Worm (Caenorhabditis elegans): ENCODE measurements around the gene spp-19.

The spp-19 gene

DNA sequence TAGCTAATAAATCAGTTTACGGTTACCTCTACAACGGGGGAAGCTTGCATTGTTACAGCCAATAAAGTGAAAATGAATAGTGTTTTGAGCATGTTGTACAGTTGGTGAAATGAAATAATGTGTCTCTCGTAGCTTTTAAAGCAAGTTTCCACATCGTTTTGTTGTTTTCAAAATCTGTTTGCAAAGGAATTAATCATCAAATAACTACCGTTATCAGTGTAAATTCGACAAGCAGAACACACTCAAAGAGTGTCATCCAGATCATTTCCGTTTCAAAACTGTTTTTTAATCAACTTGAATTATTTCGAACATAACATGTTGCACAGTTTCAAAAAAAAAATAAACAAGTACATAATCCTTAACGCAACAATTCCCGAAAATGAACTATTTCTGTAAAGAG, 4.5 kb downstream of the spp-19 start, which contains the start of gene spp-27:
Gene spp-27 (minus strand): TSS at position 101 of the 400 bp plus-strand sequence.
- TF ChIP-seq gmeb-1 (tag; optimal IDR thresholded peaks at IDR 0.05), result no peak
- TF ChIP-seq ZK546.5 (tag; optimal IDR thresholded peaks at IDR 0.05), result no peak
- TF ChIP-seq ztf-4 (tag; optimal IDR thresholded peaks at IDR 0.05), result no peak
- TF ChIP-seq Y55F3AM.14 (GFP tag; optimal IDR thresholded peaks at IDR 0.05), result no peak
- no peak for TF ChIP-seq zag-1 (tag; optimal IDR thresholded peaks at IDR 0.05)
- TF ChIP-seq alr-1 (tag; optimal IDR thresholded peaks at IDR 0.05), result no peak
- no peak for TF ChIP-seq skn-1 (tag; optimal IDR thresholded peaks at IDR 0.05)
- no peak for TF ChIP-seq nhr-23 (tag; optimal IDR thresholded peaks at IDR 0.05)

DNA sequence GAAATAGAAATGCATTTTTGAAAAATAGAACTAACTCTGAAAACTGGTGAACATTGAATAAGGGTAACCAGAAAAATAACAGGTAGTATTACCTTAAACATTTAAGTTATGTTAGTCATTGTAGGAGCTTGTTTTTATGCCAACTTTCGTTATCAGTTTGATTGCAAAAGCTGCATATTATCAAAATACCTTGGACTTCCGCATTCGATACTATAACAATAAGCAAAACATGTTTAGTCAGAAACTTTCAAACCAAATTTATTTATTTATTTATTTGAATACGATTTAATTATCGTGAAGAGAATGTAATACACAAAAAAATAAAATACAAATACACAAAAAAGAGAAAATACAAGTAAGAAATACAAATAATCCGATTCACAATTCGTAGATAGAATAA, 7.2 kb downstream of the spp-19 start, which contains the start of gene K04A8.19:
Gene K04A8.19 (minus strand): TSS at position 101 of the 400 bp plus-strand sequence.
- TF ChIP-seq C34F6.9 (tag; optimal IDR thresholded peaks at IDR 0.05) (no peak), nhr-23 (tag; optimal IDR thresholded peaks at IDR 0.05) (no peak), unc-39 (tag; optimal IDR thresholded peaks at IDR 0.05) (no peak), nhr-10 (tag; optimal IDR thresholded peaks at IDR 0.05) (no peak), dmd-4 (tag; optimal IDR thresholded peaks at IDR 0.05) (no peak), gmeb-1 (tag; optimal IDR thresholded peaks at IDR 0.05) (no peak), ztf-4 (tag; optimal IDR thresholded peaks at IDR 0.05) (no peak), nhr-129 (tag; optimal IDR thresholded peaks at IDR 0.05) (no peak), nhr-11 (tag; optimal IDR thresholded peaks at IDR 0.05) (no peak), ceh-82 (tag; optimal IDR thresholded peaks at IDR 0.05) (no peak)

DNA sequence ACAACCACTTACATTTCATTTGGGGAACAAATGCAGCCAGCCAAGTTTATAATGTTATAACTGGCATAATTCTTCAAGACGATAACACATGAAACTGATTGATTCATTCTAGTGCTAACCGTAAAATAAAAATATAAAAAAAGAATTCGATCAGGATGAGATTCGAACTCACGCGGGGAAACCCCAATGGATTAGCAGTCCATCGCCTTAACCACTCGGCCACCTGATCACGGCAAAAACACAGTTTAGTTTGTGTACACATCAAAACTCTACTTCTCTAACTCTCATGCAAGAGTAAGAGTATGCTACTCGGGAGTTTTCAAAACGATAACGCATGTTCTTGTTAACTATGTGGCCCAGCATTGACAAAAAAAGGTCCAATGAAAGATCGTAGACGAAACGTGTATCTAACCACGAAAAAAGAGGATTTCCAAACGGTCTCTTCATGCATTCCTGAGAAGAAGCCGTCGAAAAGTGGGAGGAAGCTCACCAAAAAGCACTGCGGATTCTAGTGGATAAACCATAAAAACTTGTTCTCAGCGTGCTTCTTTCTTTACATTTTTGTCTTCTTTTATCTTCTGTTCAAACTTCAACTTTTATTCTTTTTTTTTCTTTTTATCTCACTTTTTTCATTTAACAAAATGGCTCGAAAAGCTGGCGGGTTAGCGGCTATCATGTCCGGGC, 9.6 kb downstream of the spp-19 start, which contains the start of gene twk-10:
Gene twk-10 (plus strand): TSS at position 634 of the 684 bp plus-strand sequence.
- peak; percentile 59 for TF ChIP-seq fos-1 (tag; optimal IDR thresholded peaks at IDR 0.05)
- TF ChIP-seq C34F6.9 (tag; optimal IDR thresholded peaks at IDR 0.05), result peak; percentile 18
- no peak for TF ChIP-seq unc-55 (GFP tag; optimal IDR thresholded peaks at IDR 0.05)
- peak; percentile 54 for TF ChIP-seq nhr-129 (tag; optimal IDR thresholded peaks at IDR 0.05)
- peak; percentile 43 for TF ChIP-seq sma-9 (GFP tag; optimal IDR thresholded peaks at IDR 0.05)
- no peak for TF ChIP-seq sma-9 (tag; optimal IDR thresholded peaks at IDR 0.05)
- peak; percentile 19 for TF ChIP-seq sma-3 (GFP tag; optimal IDR thresholded peaks at IDR 0.05)
- no peak for TF ChIP-seq elt-3 (tag; optimal IDR thresholded peaks at IDR 0.05)

DNA sequence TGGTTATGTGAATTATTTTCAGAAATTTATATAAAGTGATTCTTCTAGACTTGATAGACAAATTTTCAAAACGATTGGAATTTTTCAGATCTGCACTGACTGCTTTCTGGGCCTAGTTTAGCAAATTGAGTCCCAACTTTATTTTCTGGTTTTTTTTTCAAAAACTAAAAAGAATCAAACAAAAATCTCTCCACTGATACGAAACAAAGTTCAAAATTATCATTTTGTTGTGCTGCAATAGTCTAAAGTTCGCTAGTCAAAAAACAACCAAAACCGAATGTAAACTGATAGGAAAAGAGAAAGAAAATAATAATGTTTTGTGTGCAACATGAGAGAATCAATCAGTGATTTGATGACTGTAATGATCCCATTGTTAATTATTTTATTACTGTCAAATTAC, 11.6 kb downstream of the spp-19 start, which contains the start of gene lipl-4:
Gene lipl-4 (plus strand): TSS at position 301 of the 400 bp plus-strand sequence.
- no peak for TF ChIP-seq nhr-77 (tag; optimal IDR thresholded peaks at IDR 0.05)
- no peak for TF ChIP-seq ztf-11 (tag; optimal IDR thresholded peaks at IDR 0.05)
- no peak for TF ChIP-seq F13H6.1 (tag; optimal IDR thresholded peaks at IDR 0.05)
- TF ChIP-seq aly-2 (tag; optimal IDR thresholded peaks at IDR 0.05), result no peak
- TF ChIP-seq dmd-4 (tag; optimal IDR thresholded peaks at IDR 0.05), result no peak
- no peak for TF ChIP-seq gmeb-1 (tag; optimal IDR thresholded peaks at IDR 0.05)
- no peak for TF ChIP-seq R02D3.7 (tag; optimal IDR thresholded peaks at IDR 0.05)
- no peak for TF ChIP-seq ztf-4 (tag; optimal IDR thresholded peaks at IDR 0.05)
- TF ChIP-seq peb-1 (tag; optimal IDR thresholded peaks at IDR 0.05), result no peak
- TF ChIP-seq mbf-1 (tag; optimal IDR thresholded peaks at IDR 0.05), result no peak
- TF ChIP-seq snpc-4 (tag; optimal IDR thresholded peaks at IDR 0.05), result no peak
- TF ChIP-seq nhr-6 (tag; optimal IDR thresholded peaks at IDR 0.05), result no peak
- TF ChIP-seq Y55F3AM.14 (GFP tag; optimal IDR thresholded peaks at IDR 0.05), result no peak
- TF ChIP-seq nhr-21 (tag; optimal IDR thresholded peaks at IDR 0.05), result no peak
- no peak for TF ChIP-seq unc-55 (GFP tag; optimal IDR thresholded peaks at IDR 0.05)
- TF ChIP-seq ZK546.5 (tag; optimal IDR thresholded peaks at IDR 0.05), result no peak
- no peak for TF ChIP-seq C34F6.9 (tag; optimal IDR thresholded peaks at IDR 0.05)
- no peak for TF ChIP-seq nhr-23 (tag; optimal IDR thresholded peaks at IDR 0.05)

DNA sequence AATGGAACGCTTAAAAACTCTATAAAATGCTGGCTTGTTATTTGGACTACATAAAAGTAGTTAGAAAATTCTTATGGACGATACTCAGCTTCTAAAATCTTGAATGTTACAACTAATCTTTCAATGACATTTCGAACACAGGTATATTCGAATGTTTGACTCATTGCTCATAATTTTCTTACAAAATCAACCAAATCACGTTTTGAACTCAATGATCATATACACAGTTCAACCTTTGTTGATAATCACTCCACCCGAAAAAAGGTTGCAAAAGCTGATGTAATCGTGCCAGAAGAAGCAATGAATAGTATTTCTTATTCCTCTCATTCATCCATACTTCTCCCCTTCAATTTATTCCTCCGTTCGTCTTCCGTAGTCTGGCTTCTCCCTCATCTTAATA, 12.3 kb downstream of the spp-19 start, which contains the start of gene K04A8.20:
Gene K04A8.20 (plus strand): TSS at position 301 of the 400 bp plus-strand sequence.
- TF ChIP-seq ceh-16 (tag; optimal IDR thresholded peaks at IDR 0.05) (no peak), nhr-6 (tag; optimal IDR thresholded peaks at IDR 0.05) (no peak)

DNA sequence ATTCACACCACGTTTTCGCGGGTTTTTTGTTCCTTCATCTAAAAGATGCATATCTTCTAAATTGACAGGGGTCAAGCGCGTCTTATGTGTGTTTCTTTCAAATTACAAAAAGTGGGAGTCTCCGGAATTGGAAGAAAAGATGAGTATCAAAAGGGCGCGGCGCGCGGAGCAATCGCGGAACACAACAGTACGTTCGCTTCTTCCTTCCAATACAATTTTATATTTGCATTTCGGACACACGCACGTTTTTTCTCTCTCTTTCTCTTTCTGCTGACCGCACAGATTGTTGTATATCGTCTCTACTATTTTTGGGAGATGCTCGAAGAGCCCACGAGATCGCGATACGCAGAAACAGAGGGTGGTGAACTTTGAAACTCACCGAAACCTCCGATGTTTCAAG, 13.2 kb downstream of the spp-19 start:
- no peak for TF ChIP-seq ama-1 (optimal IDR thresholded peaks at IDR 0.05)
- no peak for TF ChIP-seq mdl-1 (tag; optimal IDR thresholded peaks at IDR 0.05)
- TF ChIP-seq nhr-10 (tag; optimal IDR thresholded peaks at IDR 0.05), result no peak
- TF ChIP-seq ceh-16 (tag; optimal IDR thresholded peaks at IDR 0.05), result no peak
- TF ChIP-seq lin-13 (GFP tag; optimal IDR thresholded peaks at IDR 0.05), result no peak
- TF ChIP-seq R02D3.7 (tag; optimal IDR thresholded peaks at IDR 0.05), result no peak
- no peak for TF ChIP-seq snpc-4 (tag; optimal IDR thresholded peaks at IDR 0.05)
- no peak for TF ChIP-seq ZK546.5 (tag; optimal IDR thresholded peaks at IDR 0.05)
- TF ChIP-seq peb-1 (tag; optimal IDR thresholded peaks at IDR 0.05), result no peak
- TF ChIP-seq aly-2 (tag; optimal IDR thresholded peaks at IDR 0.05), result no peak
- TF ChIP-seq ceh-82 (tag; optimal IDR thresholded peaks at IDR 0.05), result no peak
- TF ChIP-seq alr-1 (tag; optimal IDR thresholded peaks at IDR 0.05), result no peak
- no peak for TF ChIP-seq elt-1 (tag; optimal IDR thresholded peaks at IDR 0.05)
- TF ChIP-seq sma-3 (GFP tag; optimal IDR thresholded peaks at IDR 0.05), result no peak
- no peak for TF ChIP-seq F13H6.1 (tag; optimal IDR thresholded peaks at IDR 0.05)
- TF ChIP-seq nhr-237 (tag; optimal IDR thresholded peaks at IDR 0.05), result no peak
- TF ChIP-seq unc-55 (GFP tag; optimal IDR thresholded peaks at IDR 0.05), result no peak
- TF ChIP-seq Y55F3AM.14 (GFP tag; optimal IDR thresholded peaks at IDR 0.05), result no peak
- no peak for TF ChIP-seq nhr-25 (tag; optimal IDR thresholded peaks at IDR 0.05)

Measured in whole organism, L2 larva.